Worm (Caenorhabditis elegans) whole organism, L2 larva: ENCODE measurements around the gene F58D2.4.

Source experiments
- F13H6.1 ChIP-seq: sonication (generic microtip); optimal IDR thresholded peaks from 2 replicates; lab custom pipeline; 2016; ENCODE audit warnings: missing genetic modification characterization, missing compliant biosample characterization
- R02D3.7 ChIP-seq: fragments of 150-350 bp; optimal IDR thresholded peaks from 2 replicates; lab custom pipeline; 2014; ENCODE audit warnings: missing biosample characterization, missing genetic modification characterization
- ama-1 ChIP-seq: fragments of 150-350 bp; optimal IDR thresholded peaks from 2 replicates; lab custom pipeline; 2018; ENCODE audit warnings: inconsistent platforms
- ceh-16 ChIP-seq: fragments of 150-350 bp; optimal IDR thresholded peaks from 2 replicates; lab custom pipeline; 2014; ENCODE audit warnings: missing biosample characterization, missing genetic modification characterization
- nhr-25 ChIP-seq: fragments of 150-350 bp; sonication (generic microtip); optimal IDR thresholded peaks from 3 replicates; lab custom pipeline; 2014; ENCODE audit warnings: missing biosample characterization, missing genetic modification characterization
- snpc-4 ChIP-seq: fragments of 150-350 bp; optimal IDR thresholded peaks from 2 replicates; lab custom pipeline; 2014; ENCODE audit warnings: missing biosample characterization, missing genetic modification characterization
- zag-1 ChIP-seq: fragments of 150-350 bp; optimal IDR thresholded peaks from 2 replicates; lab custom pipeline; 2014; ENCODE audit warnings: missing biosample characterization, missing genetic modification characterization

DNA sequence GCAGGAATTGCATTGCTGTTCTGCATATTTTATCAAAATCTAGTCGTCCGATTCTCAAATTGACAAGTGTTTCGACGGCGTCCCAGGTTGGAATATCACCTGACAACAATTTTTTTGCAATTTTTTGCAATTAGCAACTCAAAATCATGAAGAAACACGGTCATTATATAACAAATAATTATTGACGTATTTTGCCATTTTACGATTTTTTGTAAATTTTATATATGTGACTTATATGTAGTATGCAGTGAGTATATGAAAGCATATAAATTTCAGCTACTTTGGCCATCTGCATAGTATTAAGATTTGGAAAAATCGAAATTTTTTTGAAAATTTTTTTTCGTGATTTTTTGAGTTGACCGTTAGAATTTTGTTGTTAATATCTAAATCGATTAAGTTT lies 8.1 kb downstream of the F58D2.4 start, which contains the start of gene F58D2.3:
- TF ChIP-seq nhr-25 (no peak), ama-1 (lab: Kevin White, UChicago) (no peak), R02D3.7 (no peak), ceh-16 (tag; lab: Kevin White, UChicago) (no peak), zag-1 (tag; lab: Kevin White, UChicago) (no peak), F13H6.1 (no peak), snpc-4 (tag; lab: Kevin White, UChicago) (no peak)
